Fruit fly (Drosophila melanogaster): Measurements from ENCODE around the gene bnb.

DNA sequence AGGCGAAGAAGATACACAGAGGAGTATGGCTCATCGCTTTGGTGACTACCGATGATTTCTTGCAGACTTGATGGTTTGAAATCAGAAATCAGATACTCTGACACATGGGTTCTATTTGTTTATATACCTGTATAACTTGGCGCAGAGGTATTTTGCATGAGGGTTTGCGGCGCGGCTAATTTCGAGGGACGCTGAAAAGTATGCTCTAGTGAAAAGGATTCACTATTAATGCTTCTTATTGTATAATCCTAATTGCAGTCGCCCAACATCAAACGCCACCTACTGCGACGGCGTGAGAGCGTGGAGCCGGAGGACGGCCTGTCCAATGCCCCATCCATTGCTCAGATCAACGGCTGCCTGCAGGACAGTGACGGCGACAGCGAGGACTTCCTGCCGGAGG is 7.5 kb upstream of the bnb start:
- TF ChIP-seq ovo (GFP tag; optimal IDR thresholded peaks at IDR 0.05), result no peak
- no peak for TF ChIP-seq CG7101 (tag; optimal IDR thresholded peaks at IDR 0.05)
- TF ChIP-seq CG12768 (GFP tag; optimal IDR thresholded peaks at IDR 0.05), result no peak
- no peak for TF ChIP-seq bab1 (GFP tag; optimal IDR thresholded peaks at IDR 0.05)
- no peak for TF ChIP-seq CG11617 (GFP tag; optimal IDR thresholded peaks at IDR 0.05)
- no peak for TF ChIP-seq kay (GFP tag; ENCODE audit: borderline replicate concordance)
- no peak for TF ChIP-seq CG1620 (GFP tag; optimal IDR thresholded peaks at IDR 0.05)
- no peak for TF ChIP-seq cic (GFP tag; optimal IDR thresholded peaks at IDR 0.05)
- TF ChIP-seq CG33017 (tag; optimal IDR thresholded peaks at IDR 0.05), result no peak
- no peak for TF ChIP-seq tj (GFP tag; optimal IDR thresholded peaks at IDR 0.05)
- TF ChIP-seq CG5204 (GFP tag; optimal IDR thresholded peaks at IDR 0.05), result no peak
- no peak for TF ChIP-seq CG7045 (GFP tag; optimal IDR thresholded peaks at IDR 0.05)

Data from whole organism, adult.